Worm (Caenorhabditis elegans) whole organism, mixed stage, embryonic: Measurements from ENCODE around the gene cah-3.
A peak's percentile ranks its signal among the peaks of the same experiment; 100 is the strongest.
"Not testable (repeated sequence)": the region's sequence is repeated elsewhere in the genome, so short reads cannot be mapped to it uniquely, and the experiment has no call there.

ENCODE experiments used
- M03D4.4 ChIP-seq: sonication (generic microtip); optimal IDR thresholded peaks from 2 replicates; lab custom pipeline; 2017; ENCODE audit warnings: mild to moderate bottlenecking, missing genetic modification characterization, missing compliant biosample characterization
- bed-3 ChIP-seq: fragments of 200-800 bp; sonication (Bioruptor generic); optimal IDR thresholded peaks from 3 replicates; lab custom pipeline; 2018; ENCODE audit warnings: mild to moderate bottlenecking, missing genetic modification characterization, moderate library complexity, missing compliant biosample characterization
- blmp-1 ChIP-seq: fragments of 150-350 bp; optimal IDR thresholded peaks from 2 replicates; lab custom pipeline; 2014; ENCODE audit warnings: missing biosample characterization, missing genetic modification characterization
- ceh-43 ChIP-seq: fragments of 200-800 bp; sonication (Bioruptor generic); optimal IDR thresholded peaks from 2 replicates; lab custom pipeline; 2018; ENCODE audit warnings: mild to moderate bottlenecking, missing genetic modification characterization, moderate library complexity, missing compliant biosample characterization
- ceh-83 ChIP-seq: fragments of 200-800 bp; sonication (Bioruptor generic); optimal IDR thresholded peaks from 2 replicates; lab custom pipeline; 2018; ENCODE audit warnings: mild to moderate bottlenecking, missing genetic modification characterization, missing compliant biosample characterization
- ces-1 ChIP-seq: fragments of 150-350 bp; optimal IDR thresholded peaks from 2 replicates; lab custom pipeline; 2014; ENCODE audit warnings: missing biosample characterization, missing genetic modification reagents, missing genetic modification characterization
- cnd-1 ChIP-seq: fragments of 200-800 bp; sonication (Bioruptor generic); optimal IDR thresholded peaks from 2 replicates; lab custom pipeline; 2018; ENCODE audit warnings: mild to moderate bottlenecking, missing genetic modification characterization, missing compliant biosample characterization
- drap-1 ChIP-seq: fragments of 200-800 bp; sonication (Bioruptor generic); optimal IDR thresholded peaks from 3 replicates; lab custom pipeline; 2018; ENCODE audit warnings: mild to moderate bottlenecking, missing genetic modification characterization, missing compliant biosample characterization
- elt-1 ChIP-seq: sonication (generic microtip); optimal IDR thresholded peaks from 2 replicates; lab custom pipeline; 2017; ENCODE audit warnings: missing genetic modification characterization, mild to moderate bottlenecking, missing compliant biosample characterization, antibody characterized with exemption, moderate library complexity, borderline replicate concordance; ENCODE audit not compliant: insufficient read depth
- flh-1 ChIP-seq: fragments of 200-800 bp; sonication (Bioruptor generic); optimal IDR thresholded peaks from 2 replicates; lab custom pipeline; 2018; ENCODE audit warnings: mild to moderate bottlenecking, missing genetic modification characterization, moderate library complexity, missing compliant biosample characterization
- ham-2 ChIP-seq: fragments of 200-800 bp; sonication (Bioruptor generic); optimal IDR thresholded peaks from 2 replicates; lab custom pipeline; 2018; ENCODE audit warnings: mild to moderate bottlenecking, missing genetic modification characterization, missing compliant biosample characterization
- hlh-1 ChIP-seq: fragments of 150-350 bp; optimal IDR thresholded peaks from 2 replicates; lab custom pipeline; 2014; ENCODE audit warnings: missing biosample characterization, missing genetic modification reagents, missing genetic modification characterization
- lsy-2 ChIP-seq: fragments of 150-350 bp; optimal IDR thresholded peaks from 2 replicates; lab custom pipeline; 2014; ENCODE audit warnings: missing biosample characterization, missing genetic modification characterization
- nhr-2 ChIP-seq: fragments of 150-350 bp; optimal IDR thresholded peaks from 2 replicates; lab custom pipeline; 2014; ENCODE audit warnings: missing biosample characterization, missing genetic modification characterization
- nhr-28 ChIP-seq: fragments of 150-350 bp; optimal IDR thresholded peaks from 2 replicates; lab custom pipeline; 2014; ENCODE audit warnings: missing biosample characterization, missing genetic modification characterization
- nhr-76 ChIP-seq: sonication (generic microtip); optimal IDR thresholded peaks from 2 replicates; lab custom pipeline; 2017; ENCODE audit warnings: missing biosample characterization, missing genetic modification characterization
- sptf-1 ChIP-seq: sonication (generic microtip); optimal IDR thresholded peaks from 2 replicates; lab custom pipeline; 2017; ENCODE audit warnings: mild to moderate bottlenecking, missing genetic modification characterization, moderate library complexity, missing compliant biosample characterization
- tbx-8 ChIP-seq: fragments of 200-800 bp; sonication (Bioruptor generic); optimal IDR thresholded peaks from 2 replicates; lab custom pipeline; 2018; ENCODE audit warnings: mild to moderate bottlenecking, missing genetic modification characterization, moderate library complexity, missing compliant biosample characterization
- unc-120 ChIP-seq: sonication (generic microtip); optimal IDR thresholded peaks from 2 replicates; lab custom pipeline; 2017; ENCODE audit warnings: missing genetic modification characterization, missing compliant biosample characterization; ENCODE audit not compliant: poor library complexity, severe bottlenecking
- unc-62 ChIP-seq: fragments of 150-350 bp; optimal IDR thresholded peaks from 2 replicates; lab custom pipeline; 2014; ENCODE audit warnings: missing biosample characterization, missing genetic modification reagents, missing genetic modification characterization
- zip-8 ChIP-seq: fragments of 150-350 bp; optimal IDR thresholded peaks from 2 replicates; lab custom pipeline; 2014; ENCODE audit warnings: missing biosample characterization, missing genetic modification characterization

cah-3 gene

DNA sequence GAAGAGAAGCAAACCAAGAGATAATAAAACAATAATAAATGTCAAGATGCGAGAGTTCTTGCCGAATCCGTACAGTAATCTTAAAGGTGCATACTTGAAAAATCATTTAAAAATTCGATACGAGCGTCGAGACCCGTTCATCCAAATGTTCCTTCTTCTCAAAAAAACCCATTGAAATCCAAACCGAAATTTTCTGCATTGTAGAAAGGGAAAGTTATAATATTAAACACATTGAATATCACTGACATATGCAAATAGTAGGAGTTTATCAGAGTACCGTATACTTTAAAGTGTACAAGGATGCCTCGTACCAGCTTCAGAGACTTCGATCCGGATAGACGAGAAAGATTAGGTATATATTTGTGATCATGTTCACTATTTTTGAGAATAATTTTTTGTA, 28.0 kb downstream of the cah-3 start, which contains the start of gene T25D1.2:
T25D1.2 (plus strand) TSS at position 301 of the 400 bp plus-strand sequence.
- not testable (repeated sequence) for TF ChIP-seq sptf-1 (tag; lab: Kevin White, UChicago); ceh-83 (GFP tag; lab: Kevin White, UChicago); unc-120 (tag; lab: Kevin White, UChicago)
- TF ChIP-seq, all 35 proteins: peak for 0; not testable (repeated sequence) for 35

DNA sequence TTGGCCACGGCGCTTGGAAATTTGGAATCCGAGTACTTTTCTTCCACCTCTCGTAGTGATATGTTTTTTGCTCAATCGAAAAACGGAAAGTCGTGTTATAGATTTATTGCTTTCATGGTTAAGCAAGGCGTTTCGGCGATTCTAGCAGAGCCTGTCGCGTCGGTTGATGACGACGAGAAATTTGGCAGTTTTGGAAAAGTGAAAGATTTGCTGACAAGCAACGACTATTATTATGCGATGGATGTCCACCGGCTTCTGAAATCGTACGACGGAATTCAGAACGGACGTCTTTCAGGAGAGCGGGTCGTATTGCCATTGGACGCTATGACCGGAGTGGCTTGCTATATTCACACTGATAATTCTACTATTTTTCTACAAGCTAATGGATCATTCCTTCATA, 31.5 kb downstream of the cah-3 start:
- no peak for TF ChIP-seq zip-8 (tag; lab: Kevin White, UChicago)

DNA sequence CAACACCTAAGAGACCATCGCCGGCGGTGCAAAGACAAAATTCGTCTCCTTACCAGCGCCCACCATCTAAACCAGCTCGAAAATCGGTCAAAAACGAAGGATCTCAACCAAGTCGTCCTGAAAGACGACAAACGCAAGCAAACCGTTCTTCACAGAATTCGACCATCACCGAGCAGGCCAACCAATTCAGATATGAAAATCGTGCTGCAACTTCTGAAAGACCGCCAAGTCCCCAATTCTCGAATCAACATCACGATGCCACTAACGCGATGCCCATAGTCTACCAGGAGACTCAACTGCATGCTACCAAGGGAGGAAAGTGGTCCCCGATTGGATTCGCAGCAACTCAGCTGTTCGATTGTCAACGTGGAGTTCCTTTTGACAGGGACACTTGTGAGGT, 32.2 kb downstream of the cah-3 start, which contains the start of gene T25D1.1:
T25D1.1 (plus strand) TSS at position 301 of the 400 bp plus-strand sequence.
- TF ChIP-seq blmp-1, result no peak

DNA sequence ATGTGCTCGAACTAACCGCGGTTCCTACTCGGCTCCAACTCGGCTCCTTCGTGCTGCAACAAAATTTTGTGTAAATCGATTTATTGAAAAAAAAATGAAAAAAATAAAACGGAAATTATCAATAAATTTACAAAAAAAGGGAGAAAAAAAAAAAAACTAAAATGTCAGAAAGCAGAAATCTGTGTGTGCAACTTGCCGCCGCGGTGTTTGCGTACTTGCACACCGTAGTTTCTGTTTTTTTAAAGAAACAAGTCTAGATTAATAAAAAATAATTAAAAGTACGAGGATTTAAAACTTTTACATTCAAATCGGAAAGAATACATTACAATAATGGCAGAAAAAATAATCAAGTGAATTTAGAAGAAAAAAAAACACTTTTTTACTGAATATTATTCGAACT, 34.4 kb downstream of the cah-3 start:
- no peak for TF ChIP-seq ceh-43 (GFP tag; lab: Kevin White, UChicago)
- TF ChIP-seq lsy-2 (tag; lab: Kevin White, UChicago), result peak; percentile 27

DNA sequence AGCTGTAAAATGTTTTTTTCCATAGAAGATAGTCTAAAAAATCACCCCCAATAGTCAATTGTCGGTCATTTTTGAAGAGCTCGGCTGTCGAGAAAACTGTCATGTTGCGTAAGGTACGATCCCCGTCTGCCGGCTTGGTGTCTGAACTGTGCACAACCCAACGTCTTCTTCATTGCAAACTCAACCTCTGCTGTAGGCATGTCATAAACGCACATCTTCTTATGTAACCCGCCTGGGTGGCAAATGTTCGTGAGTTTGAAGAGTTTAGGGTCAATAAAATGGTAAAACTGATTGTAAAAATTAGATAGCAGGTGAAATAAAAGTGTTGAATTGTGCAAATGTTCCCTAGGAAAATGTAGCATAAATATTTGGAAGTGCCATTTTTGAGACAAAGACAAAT, 37.0 kb downstream of the cah-3 start:
- peak; percentile 69 for TF ChIP-seq nhr-2 (tag; lab: Kevin White, UChicago)
- TF ChIP-seq unc-62 (GFP tag; lab: Kevin White, UChicago), result no peak
- TF ChIP-seq tbx-8 (GFP tag; lab: Kevin White, UChicago), result no peak

DNA sequence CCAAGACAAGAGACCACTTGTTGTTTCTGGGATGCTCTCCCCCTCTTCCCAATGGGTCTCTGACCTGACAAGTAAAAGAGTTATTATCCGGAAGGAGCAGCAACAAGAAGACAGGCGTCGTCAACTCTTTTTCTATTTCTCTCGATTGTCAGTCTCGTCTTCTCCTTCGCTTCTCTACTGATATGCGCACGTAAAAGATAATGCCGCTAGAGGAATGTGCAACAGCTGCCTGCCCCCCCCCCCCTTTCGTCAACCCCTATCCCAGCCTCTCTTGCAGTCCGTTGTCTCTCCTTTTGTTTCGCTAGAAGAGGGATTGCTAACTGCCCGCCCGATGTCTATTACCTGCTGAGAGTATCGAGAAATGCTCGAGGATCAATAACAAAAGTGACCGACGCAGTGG, 38.4 kb downstream of the cah-3 start:
- peak; percentile 11 for TF ChIP-seq lsy-2 (tag; lab: Kevin White, UChicago)
- TF ChIP-seq M03D4.4, result peak; percentile 72
- no peak for TF ChIP-seq elt-1 (tag; lab: Kevin White, UChicago)
- peak; percentile 97 for TF ChIP-seq hlh-1 (tag; lab: Kevin White, UChicago)
- TF ChIP-seq ces-1, result no peak
- peak; percentile 89 for TF ChIP-seq unc-62 (GFP tag; lab: Kevin White, UChicago)
- no peak for TF ChIP-seq nhr-28 (tag; lab: Kevin White, UChicago)
- TF ChIP-seq cnd-1, result peak; percentile 24
- TF ChIP-seq unc-120 (tag; lab: Kevin White, UChicago), result peak; percentile 100

DNA sequence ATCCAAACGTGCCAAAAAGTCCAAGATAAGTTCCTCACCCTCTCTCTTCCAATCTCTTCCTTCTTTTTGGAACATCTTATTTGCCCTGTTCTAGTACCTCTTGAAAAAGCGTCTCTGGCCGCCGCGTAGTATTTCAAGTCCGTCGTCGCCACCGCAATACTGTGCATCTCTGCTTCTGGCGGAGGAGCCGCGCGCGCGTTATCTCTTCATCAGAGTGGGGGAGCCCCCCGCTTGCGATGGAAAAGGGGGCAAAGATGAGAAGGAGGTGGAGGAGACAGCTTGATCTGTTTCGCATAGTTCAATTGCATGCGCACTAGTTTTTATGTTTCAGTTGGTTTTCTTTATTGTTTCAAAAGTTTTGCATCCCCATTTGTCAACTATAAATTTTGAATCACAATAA, 40.5 kb downstream of the cah-3 start:
- TF ChIP-seq flh-1 (GFP tag; lab: Kevin White, UChicago) (no peak), ces-1 (no peak), nhr-76 (tag; lab: Kevin White, UChicago) (no peak), M03D4.4 (peak; percentile 30), sptf-1 (tag; lab: Kevin White, UChicago) (no peak), cnd-1 (no peak), drap-1 (no peak), ceh-43 (GFP tag; lab: Kevin White, UChicago) (no peak)
- TF ChIP-seq, all 35 proteins: peak for 1

DNA sequence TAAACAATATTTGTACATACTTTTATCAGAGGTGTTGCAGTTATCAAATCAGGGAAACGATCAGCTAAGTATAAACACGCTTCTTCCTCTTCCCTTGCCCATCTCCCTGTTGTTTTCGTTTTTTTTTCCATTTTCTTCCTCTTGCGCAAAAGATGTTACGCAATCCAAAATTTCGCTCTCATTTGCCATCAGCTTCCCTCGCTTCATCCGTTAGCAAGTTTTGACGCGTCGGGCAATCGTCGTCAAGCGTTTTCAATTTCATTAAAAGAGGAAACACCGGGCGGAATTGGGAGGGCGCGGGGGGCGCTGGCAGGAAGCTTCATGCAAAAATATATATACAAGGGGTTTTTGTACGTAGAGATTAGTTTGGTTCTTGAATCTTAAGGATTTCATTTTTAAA, 42.7 kb downstream of the cah-3 start:
- no peak for TF ChIP-seq sptf-1 (tag; lab: Kevin White, UChicago)
- TF ChIP-seq zip-8 (tag; lab: Kevin White, UChicago), result peak; percentile 36
- no peak for TF ChIP-seq unc-120 (tag; lab: Kevin White, UChicago)
- TF ChIP-seq unc-62 (GFP tag; lab: Kevin White, UChicago), result no peak
- no peak for TF ChIP-seq bed-3 (GFP tag; lab: Kevin White, UChicago)
- peak; percentile 76 for TF ChIP-seq blmp-1

DNA sequence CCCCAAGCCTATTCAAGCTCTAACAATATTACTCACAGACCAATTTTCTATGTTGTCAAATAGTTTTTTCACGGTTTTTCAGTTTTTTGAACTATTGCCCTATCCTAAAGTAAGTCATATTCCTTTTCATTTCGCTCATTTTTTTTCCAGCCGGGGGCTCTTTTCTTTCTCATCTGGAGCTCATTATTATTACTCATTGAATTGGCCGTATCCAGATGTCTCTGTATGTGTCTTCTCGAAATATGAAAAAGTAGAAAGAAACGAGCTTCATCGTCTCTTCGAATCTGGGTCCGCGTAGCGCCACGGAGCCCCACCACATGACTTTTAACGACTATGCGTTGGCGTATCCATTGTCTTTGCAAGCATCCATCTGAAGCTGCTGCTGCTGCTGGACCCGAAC, 43.2 kb downstream of the cah-3 start:
- no peak for TF ChIP-seq lsy-2 (tag; lab: Kevin White, UChicago)
- TF ChIP-seq nhr-28 (tag; lab: Kevin White, UChicago), result no peak
- no peak for TF ChIP-seq ham-2
- no peak for TF ChIP-seq flh-1 (GFP tag; lab: Kevin White, UChicago)
- TF ChIP-seq, all 35 proteins: peak for 0
